Worm (Caenorhabditis elegans) whole organism, late embryonic: Measurements from ENCODE around the gene E01G6.1.

Source experiments
- ceh-2 ChIP-seq: sonication (generic microtip); optimal IDR thresholded peaks from 2 replicates; lab custom pipeline; 2016; ENCODE audit warnings: missing genotype, missing genetic modification characterization, missing compliant biosample characterization
- ceh-34 ChIP-seq: sonication (generic microtip); optimal IDR thresholded peaks from 2 replicates; lab custom pipeline; 2016; ENCODE audit warnings: mild to moderate bottlenecking, missing genetic modification characterization, missing compliant biosample characterization
- hlh-8 ChIP-seq: sonication (generic microtip); optimal IDR thresholded peaks from 2 replicates; lab custom pipeline; 2016; ENCODE audit warnings: missing genotype, missing genetic modification characterization, missing compliant biosample characterization
- pha-4 ChIP-seq: fragments of 150-350 bp; optimal IDR thresholded peaks from 2 replicates; lab custom pipeline; 2018; ENCODE audit warnings: missing biosample characterization, missing genetic modification reagents, missing genetic modification characterization

ce11 chrX:12315268-12315667 lies 54.6 kb downstream of the E01G6.1 start, which contains the start of gene xtr-2:
- TF ChIP-seq ceh-34 (tag; lab: Kevin White, UChicago) = no peak
- TF ChIP-seq hlh-8 (tag; lab: Kevin White, UChicago) = no peak
- TF ChIP-seq pha-4 = no peak
- no peak for TF ChIP-seq ceh-2 (tag; lab: Kevin White, UChicago)
